Fruit fly (Drosophila melanogaster) whole organism, embryonic: ENCODE measurements around the gene Pxn.
A peak's percentile ranks its signal among the peaks of the same experiment; 100 is the strongest.

Experiments
- Ada2b ChIP-seq: fragments of 200-800 bp; sonication (Bioruptor generic); IDR thresholded peaks from 2 replicates; pipeline ENCODE4 v1.3.6; 2022; ENCODE audit warnings: missing biosample characterization, missing genetic modification characterization
- CG10565 ChIP-seq: fragments of 200-800 bp; sonication (Bioruptor generic); optimal IDR thresholded peaks from 3 replicates; lab custom pipeline; 2016; ENCODE audit warnings: missing biosample characterization, mild to moderate bottlenecking, missing genetic modification characterization
- CG1233 ChIP-seq: fragments of 200-800 bp; sonication (Bioruptor generic); optimal IDR thresholded peaks from 4 replicates; lab custom pipeline; 2018; ENCODE audit warnings: missing biosample characterization, mild to moderate bottlenecking, missing genetic modification characterization
- CG12769 ChIP-seq: fragments of 200-800 bp; sonication (Bioruptor generic); optimal IDR thresholded peaks from 2 replicates; lab custom pipeline; 2019; ENCODE audit warnings: missing biosample characterization, mild to moderate bottlenecking, missing genetic modification characterization, moderate library complexity
- CG12942 ChIP-seq: fragments of 200-800 bp; sonication (Bioruptor generic); optimal IDR thresholded peaks from 3 replicates; lab custom pipeline; 2016; ENCODE audit warnings: missing biosample characterization, missing genetic modification characterization
- CG14441 ChIP-seq: fragments of 200-800 bp; sonication (Bioruptor generic); IDR thresholded peaks from 2 replicates; pipeline ENCODE4 v1.3.6; 2022; ENCODE audit warnings: missing biosample characterization, missing genetic modification characterization
- CG15601 ChIP-seq: fragments of 200-800 bp; sonication (Bioruptor generic); optimal IDR thresholded peaks from 3 replicates; lab custom pipeline; 2019; ENCODE audit warnings: missing biosample characterization, mild to moderate bottlenecking, missing genetic modification characterization, moderate library complexity
- CG16813 ChIP-seq: fragments of 200-800 bp; sonication (Bioruptor generic); IDR thresholded peaks from 3 replicates; pipeline ENCODE4 v1.3.6; 2022; ENCODE audit warnings: missing biosample characterization, missing genetic modification characterization; ENCODE audit not compliant: partially characterized antibody
- CG16815 ChIP-seq: fragments of 200-800 bp; sonication (Bioruptor generic); optimal IDR thresholded peaks from 3 replicates; lab custom pipeline; 2017; ENCODE audit warnings: missing biosample characterization, mild to moderate bottlenecking, missing genetic modification characterization
- CG17328 ChIP-seq: fragments of 200-800 bp; sonication (Bioruptor generic); IDR thresholded peaks from 2 replicates; pipeline ENCODE4 v1.3.6; 2022; ENCODE audit warnings: missing biosample characterization, missing genetic modification characterization
- CG17385 ChIP-seq: fragments of 200-800 bp; sonication (Bioruptor generic); optimal IDR thresholded peaks from 3 replicates; lab custom pipeline; 2018; ENCODE audit warnings: missing biosample characterization, mild to moderate bottlenecking, missing genetic modification characterization
- CG17829 ChIP-seq: fragments of 200-800 bp; optimal IDR thresholded peaks from 2 replicates; lab custom pipeline; 2019; ENCODE audit warnings: missing biosample characterization, mild to moderate bottlenecking, missing genetic modification characterization, moderate library complexity
- CG2678 ChIP-seq: fragments of 200-800 bp; sonication (Bioruptor generic); optimal IDR thresholded peaks from 3 replicates; lab custom pipeline; 2019; ENCODE audit warnings: missing biosample characterization, mild to moderate bottlenecking, missing genetic modification characterization, moderate library complexity
- CG30403 ChIP-seq: fragments of 200-800 bp; sonication (Bioruptor generic); optimal IDR thresholded peaks from 3 replicates; lab custom pipeline; 2016; ENCODE audit warnings: missing biosample characterization, missing genetic modification characterization
- CG3065 ChIP-seq: fragments of 200-800 bp; sonication (Bioruptor generic); optimal IDR thresholded peaks from 2 replicates; lab custom pipeline; 2016; ENCODE audit warnings: missing biosample characterization, missing genetic modification characterization
- CG3281 ChIP-seq: fragments of 200-800 bp; sonication (Bioruptor generic); optimal IDR thresholded peaks from 3 replicates; lab custom pipeline; 2017; ENCODE audit warnings: missing biosample characterization, mild to moderate bottlenecking, missing genetic modification characterization
- CG34422 ChIP-seq: fragments of 200-800 bp; sonication (Bioruptor generic); IDR thresholded peaks from 3 replicates; pipeline ENCODE4 v1.3.6; 2022; ENCODE audit warnings: missing biosample characterization, missing genetic modification characterization
- CG6765 ChIP-seq: fragments of 200-800 bp; sonication (Bioruptor generic); optimal IDR thresholded peaks from 3 replicates; lab custom pipeline; 2017; ENCODE audit warnings: missing biosample characterization, mild to moderate bottlenecking, missing genetic modification characterization
- CG6791 ChIP-seq: fragments of 200-800 bp; sonication (Bioruptor generic); IDR thresholded peaks from 3 replicates; pipeline ENCODE4 v1.3.6; 2022; ENCODE audit warnings: missing biosample characterization, missing genetic modification characterization; ENCODE audit not compliant: partially characterized antibody
- CG6813 ChIP-seq: fragments of 200-800 bp; sonication (Bioruptor generic); optimal IDR thresholded peaks from 2 replicates; lab custom pipeline; 2017; ENCODE audit warnings: missing biosample characterization, missing genetic modification characterization, mild to moderate bottlenecking, moderate library complexity, missing genetic modification reagents
- CTCF ChIP-seq: fragments of 200-800 bp; sonication (Bioruptor generic); optimal IDR thresholded peaks from 2 replicates; lab custom pipeline; 2017; ENCODE audit warnings: missing biosample characterization, mild to moderate bottlenecking, missing genetic modification characterization, moderate library complexity
- Camta ChIP-seq: fragments of 200-800 bp; sonication (Bioruptor generic); optimal IDR thresholded peaks from 2 replicates; lab custom pipeline; 2016; ENCODE audit warnings: missing biosample characterization, missing genetic modification characterization
- D ChIP-seq, 2 experiments: fragments of 200-800 bp in 1 of 2; fragments of >200 bp in 1 of 2; sonication (Bioruptor generic) in 1 of 2; optimal IDR thresholded peaks; 2 replicates in 1 of 2; 3 replicates in 1 of 2; lab custom pipeline; 2017; ENCODE audit warnings: mild to moderate bottlenecking in 1 of 2, missing biosample characterization in 1 of 2, missing genetic modification characterization in 1 of 2, missing genetic modification reagents in 1 of 2
- Dek ChIP-seq: fragments of 200-800 bp; sonication (Bioruptor generic); optimal IDR thresholded peaks from 3 replicates; lab custom pipeline; 2019; ENCODE audit warnings: missing biosample characterization, mild to moderate bottlenecking, missing genetic modification characterization, moderate library complexity
- Ets97D ChIP-seq: fragments of 200-800 bp; sonication (Bioruptor generic); optimal IDR thresholded peaks from 3 replicates; lab custom pipeline; 2016; ENCODE audit warnings: missing biosample characterization, missing genetic modification characterization
- HmgD ChIP-seq: fragments of 200-800 bp; sonication (Bioruptor generic); optimal IDR thresholded peaks from 3 replicates; lab custom pipeline; 2016; ENCODE audit warnings: missing biosample characterization, missing genetic modification characterization
- Hr39 ChIP-seq: fragments of >200 bp; optimal IDR thresholded peaks from 2 replicates; lab custom pipeline; 2017
- Usf ChIP-seq: fragments of 200-800 bp; sonication (Bioruptor generic); optimal IDR thresholded peaks from 2 replicates; lab custom pipeline; 2017; ENCODE audit warnings: missing genotype, missing biosample characterization, missing genetic modification characterization
- YL-1 ChIP-seq: fragments of 200-800 bp; sonication (Bioruptor generic); optimal IDR thresholded peaks from 3 replicates; lab custom pipeline; 2017; ENCODE audit warnings: missing biosample characterization, mild to moderate bottlenecking, missing genetic modification characterization
- ac ChIP-seq: fragments of 200-800 bp; sonication (Bioruptor generic); optimal IDR thresholded peaks from 3 replicates; lab custom pipeline; 2017; ENCODE audit warnings: missing biosample characterization, mild to moderate bottlenecking, missing genetic modification characterization
- al ChIP-seq: fragments of 200-800 bp; sonication (Bioruptor generic); IDR thresholded peaks from 2 replicates; pipeline ENCODE4 v1.3.6; 2022; ENCODE audit warnings: missing biosample characterization, missing genetic modification characterization
- aop ChIP-seq: fragments of 200-800 bp; sonication (Bioruptor generic); IDR thresholded peaks from 2 replicates; pipeline ENCODE4 v1.3.6; 2022; ENCODE audit warnings: missing biosample characterization, missing genetic modification characterization
- ash1 ChIP-seq: fragments of 200-800 bp; sonication (Bioruptor generic); optimal IDR thresholded peaks from 2 replicates; lab custom pipeline; 2018; ENCODE audit warnings: missing biosample characterization, mild to moderate bottlenecking, missing genetic modification characterization
- croc ChIP-seq: fragments of 200-800 bp; sonication (Bioruptor generic); conservative IDR thresholded peaks from 3 replicates; pipeline ENCODE4 v1.3.6; 2022; ENCODE audit warnings: missing biosample characterization, missing genetic modification characterization
- crol ChIP-seq: fragments of 200-800 bp; sonication (Bioruptor generic); IDR thresholded peaks from 2 replicates; pipeline ENCODE4 v1.3.6; 2022; ENCODE audit warnings: missing biosample characterization, missing genetic modification characterization
- dan ChIP-seq: fragments of 200-800 bp; sonication (Bioruptor generic); IDR thresholded peaks from 2 replicates; pipeline ENCODE4 v1.3.6; 2022; ENCODE audit warnings: missing biosample characterization, missing genetic modification characterization
- emc ChIP-seq: fragments of 200-800 bp; sonication (Bioruptor generic); optimal IDR thresholded peaks from 2 replicates; lab custom pipeline; 2016; ENCODE audit warnings: missing biosample characterization, missing genetic modification characterization
- en ChIP-seq: fragments of 200-800 bp; sonication (Bioruptor generic); optimal IDR thresholded peaks from 2 replicates; lab custom pipeline; 2016; ENCODE audit warnings: missing biosample characterization, missing genetic modification characterization
- eyg ChIP-seq: fragments of 200-800 bp; sonication (Bioruptor generic); optimal IDR thresholded peaks from 3 replicates; lab custom pipeline; 2016; ENCODE audit warnings: missing biosample characterization, missing genetic modification characterization
- fd3F ChIP-seq: fragments of 200-800 bp; sonication (Bioruptor generic); optimal IDR thresholded peaks from 2 replicates; lab custom pipeline; 2018; ENCODE audit warnings: missing biosample characterization, mild to moderate bottlenecking, missing genetic modification characterization, moderate library complexity
- ftz-f1 ChIP-seq: fragments of 200-800 bp; sonication (Bioruptor generic); optimal IDR thresholded peaks from 2 replicates; lab custom pipeline; 2016; ENCODE audit warnings: missing biosample characterization, missing genetic modification characterization
- hth ChIP-seq: fragments of >200 bp; optimal IDR thresholded peaks from 2 replicates; lab custom pipeline; 2017; ENCODE audit warnings: inconsistent platforms
- jumu ChIP-seq: fragments of 200-800 bp; sonication (Bioruptor generic); optimal IDR thresholded peaks from 3 replicates; lab custom pipeline; 2016; ENCODE audit warnings: missing biosample characterization, missing genetic modification characterization
- ken ChIP-seq: fragments of 200-800 bp; sonication (Bioruptor generic); IDR thresholded peaks from 3 replicates; pipeline ENCODE4 v1.3.6; 2022; ENCODE audit warnings: missing biosample characterization, missing genetic modification characterization
- lbe ChIP-seq: fragments of 200-800 bp; sonication (Bioruptor generic); optimal IDR thresholded peaks from 2 replicates; lab custom pipeline; 2016; ENCODE audit warnings: missing biosample characterization, mild to moderate bottlenecking, missing genetic modification characterization
- luna ChIP-seq: fragments of 200-800 bp; sonication (Bioruptor generic); optimal IDR thresholded peaks from 2 replicates; lab custom pipeline; 2016; ENCODE audit warnings: missing biosample characterization, missing genetic modification characterization
- oc ChIP-seq: fragments of 200-800 bp; sonication (Bioruptor generic); optimal IDR thresholded peaks from 2 replicates; lab custom pipeline; 2018; ENCODE audit warnings: missing biosample characterization, mild to moderate bottlenecking, missing genetic modification characterization, moderate library complexity
- onecut ChIP-seq: fragments of 200-800 bp; sonication (Bioruptor generic); IDR thresholded peaks from 2 replicates; pipeline ENCODE4 v1.3.6; 2022; ENCODE audit warnings: missing biosample characterization, missing genetic modification characterization
- slp2 ChIP-seq: fragments of 200-800 bp; sonication (Bioruptor generic); optimal IDR thresholded peaks from 2 replicates; lab custom pipeline; 2016; ENCODE audit warnings: missing biosample characterization, missing genetic modification characterization
- so ChIP-seq: fragments of 200-800 bp; sonication (Bioruptor generic); IDR thresholded peaks from 3 replicates; pipeline ENCODE4 v1.3.6; 2022; ENCODE audit warnings: missing biosample characterization, missing genetic modification characterization
- ssp ChIP-seq: fragments of 200-800 bp; sonication (Bioruptor generic); IDR thresholded peaks from 2 replicates; pipeline ENCODE4 v1.3.6; 2022; ENCODE audit warnings: missing biosample characterization, missing genetic modification characterization

Gene Pxn

dm6 chr3L:2581343-2581825, 48.5 kb downstream of the Pxn start (continued):
- TF ChIP-seq D (optimal IDR thresholded peaks at IDR 0.05; lab: Kevin White, UChicago) (no peak), D (GFP tag; optimal IDR thresholded peaks at IDR 0.05; lab: Kevin White, UChicago) (peak; percentile 84), CG1233 (GFP tag; lab: Kevin White, UChicago) (peak; percentile 80), jumu (GFP tag; lab: Kevin White, UChicago) (peak; percentile 75), CG10565 (peak; percentile 16), Dek (tag; lab: Kevin White, UChicago) (peak; percentile 53), dan (GFP tag; lab: Robert Waterston, UW) (no peak), CG3281 (peak; percentile 87), CG6765 (GFP tag; lab: Kevin White, UChicago) (peak; percentile 57), al (GFP tag; lab: Robert Waterston, UW) (peak; percentile 63), CG12769 (tag; lab: Kevin White, UChicago) (peak; percentile 93), CTCF (GFP tag; lab: Kevin White, UChicago) (no peak), ac (GFP tag; lab: Kevin White, UChicago) (peak; percentile 58), eyg (GFP tag; lab: Kevin White, UChicago) (peak; percentile 37), ssp (GFP tag; lab: Robert Waterston, UW) (peak; percentile 59), croc (peak; percentile 81), crol (GFP tag; lab: Robert Waterston, UW) (peak; percentile 96), so (GFP tag; lab: Robert Waterston, UW) (peak; percentile 92), ash1 (GFP tag; lab: Kevin White, UChicago) (no peak), en (GFP tag; lab: Kevin White, UChicago) (peak; percentile 35), Ada2b (GFP tag; lab: Robert Waterston, UW) (peak; percentile 87), YL-1 (GFP tag; lab: Kevin White, UChicago) (peak; percentile 45), CG17328 (GFP tag; lab: Robert Waterston, UW) (peak; percentile 96), lbe (no peak), emc (GFP tag; lab: Kevin White, UChicago) (peak; percentile 33), fd3F (GFP tag; lab: Kevin White, UChicago) (peak; percentile 60), CG14441 (GFP tag; lab: Robert Waterston, UW) (peak; percentile 88), CG6813 (GFP tag; lab: Kevin White, UChicago) (peak; percentile 89), CG34422 (GFP tag; lab: Robert Waterston, UW) (peak; percentile 93), ken (GFP tag; lab: Robert Waterston, UW) (peak; percentile 92), CG3065 (GFP tag; lab: Kevin White, UChicago) (no peak), CG12942 (GFP tag; lab: Kevin White, UChicago) (peak; percentile 56), luna (GFP tag; lab: Kevin White, UChicago) (peak; percentile 13), oc (peak; percentile 69), hth (no peak), CG17829 (tag; lab: Kevin White, UChicago) (peak; percentile 86), slp2 (GFP tag; lab: Kevin White, UChicago) (peak; percentile 22), CG2678 (tag; lab: Kevin White, UChicago) (peak; percentile 90), Hr39 (lab: Kevin White, UChicago) (no peak), Camta (peak; percentile 66), CG6791 (GFP tag; lab: Robert Waterston, UW) (no peak), Usf (GFP tag; lab: Kevin White, UChicago) (peak; percentile 76), CG16813 (GFP tag; lab: Robert Waterston, UW) (no peak), aop (GFP tag; lab: Robert Waterston, UW) (peak; percentile 46; the same call in 1 of the 2 replicates), CG30403 (peak; percentile 75), Ets97D (peak; percentile 28), CG17385 (GFP tag; lab: Kevin White, UChicago) (peak; percentile 82), CG16815 (GFP tag; lab: Kevin White, UChicago) (peak; percentile 82), CG15601 (tag; lab: Kevin White, UChicago) (peak; percentile 86), ftz-f1 (GFP tag; lab: Kevin White, UChicago) (no peak), HmgD (GFP tag; lab: Kevin White, UChicago) (no peak), onecut (peak; percentile 78)
